Fruit fly (Drosophila melanogaster) whole organism: ENCODE results near the gene Hpd.

Source experiments
- CG8478 ChIP-seq: fragments of >200 bp; optimal IDR thresholded peaks from 2 replicates; lab custom pipeline; 2018; ENCODE audit warnings: inconsistent platforms
- Dll ChIP-seq: fragments of >200 bp; optimal IDR thresholded peaks from 2 replicates; lab custom pipeline; 2017
- EcR ChIP-seq, 2 experiments: fragments of >200 bp; optimal IDR thresholded peaks; 2 replicates each; lab custom pipeline; 2017; ENCODE audit warnings: missing biosample characterization in 2 of 2, missing genetic modification characterization in 2 of 2, missing genetic modification reagents in 2 of 2
- pan ChIP-seq: fragments of >200 bp; optimal IDR thresholded peaks from 2 replicates; lab custom pipeline; 2017
- psq ChIP-seq: fragments of >200 bp; optimal IDR thresholded peaks from 2 replicates; lab custom pipeline; 2017
- usp ChIP-seq: fragments of >200 bp; optimal IDR thresholded peaks from 2 replicates; lab custom pipeline; 2017; ENCODE audit warnings: missing biosample characterization, missing genetic modification characterization, mixed read lengths

The Hpd gene

DNA sequence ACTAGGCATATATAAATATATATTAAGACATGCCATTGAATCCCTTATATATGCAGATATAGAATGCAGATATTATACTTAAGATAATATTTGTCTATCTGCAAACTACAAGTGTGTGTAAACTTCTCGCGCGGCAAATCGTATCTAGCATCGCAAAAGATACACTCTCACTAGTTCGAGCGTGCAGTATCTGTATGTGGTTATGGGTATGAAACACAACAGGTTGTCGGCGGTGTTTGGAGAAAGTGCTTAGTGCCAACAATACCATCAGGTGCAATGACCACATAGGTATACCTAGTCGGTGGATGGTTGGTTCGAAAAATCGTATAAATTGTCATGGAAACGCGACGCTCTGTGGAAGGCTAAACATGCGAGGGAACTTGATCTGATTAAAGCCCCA is 35.2 kb downstream of the Hpd start:
- TF ChIP-seq usp (GFP tag; lab: Kevin White, UChicago) = no peak
- TF ChIP-seq pan = no peak
- no peak for TF ChIP-seq Dll (lab: Kevin White, UChicago)
- peak in 1 of 2 experiments; percentile 35 for TF ChIP-seq EcR (GFP tag; optimal IDR thresholded peaks at IDR 0.05; lab: Kevin White, UChicago)
- TF ChIP-seq CG8478 (lab: Kevin White, UChicago) = no peak
- TF ChIP-seq psq = no peak

DNA sequence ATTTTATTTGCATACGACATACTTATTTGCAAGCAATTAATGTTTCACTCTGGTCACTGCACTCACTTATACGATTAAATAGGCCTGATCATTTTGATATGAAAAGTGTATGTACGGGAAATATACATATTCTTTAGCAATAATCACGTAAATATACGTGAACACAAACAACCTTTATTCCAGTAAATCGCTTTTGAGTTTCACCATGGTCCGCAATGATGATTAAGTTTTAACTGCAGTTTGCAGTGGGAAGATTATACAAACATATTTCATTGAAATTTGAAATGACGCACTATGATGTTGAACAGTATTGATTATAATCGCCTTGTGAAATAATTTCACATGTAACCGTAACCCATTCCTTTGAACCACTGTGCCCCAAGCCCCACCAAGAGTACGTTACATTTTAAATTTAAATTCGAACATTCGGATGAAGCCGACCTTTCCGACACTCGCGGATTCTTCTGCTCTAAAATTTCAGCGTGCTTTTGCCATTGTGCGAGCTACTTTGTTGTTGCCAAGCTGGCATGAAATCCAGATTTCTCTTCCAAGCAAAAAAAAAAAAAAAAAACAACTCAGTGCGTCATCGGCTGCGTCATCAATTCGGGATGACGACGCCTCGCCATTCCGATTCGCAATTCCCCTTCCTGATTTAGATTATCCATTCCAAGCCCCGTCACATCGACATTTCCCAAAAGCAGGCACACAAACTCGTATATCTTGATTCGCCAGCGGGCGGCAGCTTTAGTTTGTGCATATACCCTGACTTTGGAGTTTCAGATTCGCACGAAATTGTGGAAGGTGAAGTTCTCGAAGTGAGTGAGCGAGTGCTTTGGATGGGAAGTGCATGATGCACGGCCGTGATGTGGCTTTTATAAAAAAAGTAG is 35.9 kb downstream of the Hpd start:
- TF ChIP-seq Dll (lab: Kevin White, UChicago) = no peak
- TF ChIP-seq CG8478 (lab: Kevin White, UChicago) = no peak
- TF ChIP-seq usp (GFP tag; lab: Kevin White, UChicago) = no peak
- no peak for TF ChIP-seq psq
- TF ChIP-seq EcR (GFP tag; optimal IDR thresholded peaks at IDR 0.05; lab: Kevin White, UChicago) = no peak

DNA sequence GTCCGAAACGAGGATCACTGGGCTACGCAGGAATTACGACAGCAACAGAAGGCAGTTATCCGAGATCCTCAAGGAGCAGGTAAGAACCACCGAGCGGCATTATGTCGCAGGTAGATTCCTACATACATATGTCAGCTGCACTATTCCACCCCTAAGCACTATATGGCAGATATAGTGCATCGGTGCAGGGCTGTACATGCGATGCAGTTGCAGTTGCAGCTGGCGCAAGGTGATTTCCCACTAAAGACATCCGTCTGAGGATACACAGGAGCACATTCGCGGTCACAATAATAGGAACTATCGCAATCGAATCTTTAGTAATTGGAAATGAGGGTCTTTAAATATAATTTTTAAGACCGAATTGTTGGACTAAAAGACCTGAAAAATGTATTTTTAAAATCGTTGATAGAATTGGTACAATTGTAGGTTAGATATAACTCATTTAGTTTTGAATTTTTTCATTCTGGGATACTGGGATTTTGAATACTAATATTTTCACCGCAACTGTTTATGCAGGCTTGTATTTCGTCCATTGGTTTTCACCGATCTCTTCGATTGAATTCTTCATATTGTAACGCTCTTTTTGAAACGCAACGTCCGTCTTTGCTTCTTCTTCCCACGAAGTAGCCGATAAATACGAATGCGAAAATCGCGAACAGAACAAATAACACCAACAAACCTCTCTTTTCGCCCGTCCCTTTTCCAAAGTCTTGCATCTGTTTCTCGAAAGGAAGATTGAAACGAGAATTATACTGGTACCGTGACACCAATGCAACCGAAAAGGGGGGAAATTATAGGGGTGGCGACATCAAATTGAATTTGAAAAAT is 36.8 kb downstream of the Hpd start:
- TF ChIP-seq psq = no peak
- no peak for TF ChIP-seq usp (GFP tag; lab: Kevin White, UChicago)

DNA sequence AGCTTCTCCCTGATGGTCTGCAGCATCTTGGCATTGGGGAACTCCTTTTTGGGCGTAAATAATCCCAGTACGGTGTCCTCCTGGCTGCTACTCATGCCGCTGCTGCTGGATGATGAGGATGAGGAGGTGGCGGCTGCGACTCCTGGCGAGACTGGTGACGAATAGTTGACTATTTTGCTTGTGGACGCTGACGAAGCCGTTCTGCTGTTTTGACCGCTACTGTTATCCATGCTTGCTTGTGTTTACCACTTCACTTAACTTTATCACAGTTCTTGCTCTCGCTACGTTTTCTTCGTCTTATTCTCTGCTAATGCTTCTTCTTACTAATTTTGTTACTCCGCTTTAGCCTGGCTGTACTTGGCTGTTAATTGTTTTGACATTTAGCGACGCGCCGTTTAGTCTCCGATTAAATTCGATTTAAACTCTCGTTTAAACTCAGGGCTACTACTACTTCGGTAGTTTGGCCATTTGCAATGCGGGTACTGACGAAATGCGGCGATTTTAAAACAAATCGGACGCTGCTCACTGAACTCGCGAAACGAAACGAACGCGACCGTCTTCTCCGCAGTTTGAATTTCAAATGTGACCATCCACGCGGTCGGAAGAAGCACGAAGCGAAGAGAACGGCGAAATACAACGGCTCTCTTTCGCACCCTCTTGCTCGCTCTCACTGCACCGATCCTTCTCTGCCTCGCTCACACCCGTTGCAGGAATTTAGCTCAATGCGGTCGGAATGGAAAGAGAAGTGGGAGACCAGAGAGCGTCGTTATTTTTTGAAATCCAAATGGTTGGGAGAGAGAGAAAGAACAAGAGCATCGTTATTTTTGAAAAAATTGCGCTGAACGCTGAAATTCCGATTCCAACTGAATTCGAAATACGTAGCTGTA is 38.4 kb downstream of the Hpd start, which contains the start of gene trbl:
trbl (minus strand) TSS at position 584 of the 887 bp plus-strand sequence.
- peak; percentile 27 for TF ChIP-seq CG8478 (lab: Kevin White, UChicago)
- TF ChIP-seq usp (GFP tag; lab: Kevin White, UChicago) = no peak
- TF ChIP-seq EcR (GFP tag; optimal IDR thresholded peaks at IDR 0.05; lab: Kevin White, UChicago) = no peak
- TF ChIP-seq pan = no peak
- TF ChIP-seq psq = peak; percentile 5
- TF ChIP-seq Dll (lab: Kevin White, UChicago) = no peak

DNA sequence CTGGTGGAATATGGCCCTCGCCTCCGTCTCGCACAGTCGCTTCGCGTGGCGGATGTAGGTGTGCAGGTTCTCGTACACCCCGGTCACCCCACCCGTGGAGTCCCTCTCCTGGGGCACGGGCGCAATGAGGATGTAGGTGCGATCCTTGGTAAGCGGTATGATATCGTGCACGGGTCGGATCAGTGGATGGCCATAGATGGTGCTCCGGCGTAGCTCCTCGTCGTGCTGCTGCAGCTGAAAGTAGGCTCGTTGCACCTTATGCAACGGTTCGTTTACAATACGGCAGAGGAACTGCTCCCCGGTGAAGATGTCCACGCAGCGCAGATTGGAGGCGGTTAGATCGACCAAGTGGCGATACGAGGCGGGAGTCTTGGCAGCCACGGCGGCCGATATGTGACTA is 39.2 kb downstream of the Hpd start:
- TF ChIP-seq CG8478 (lab: Kevin White, UChicago) = no peak
- no peak for TF ChIP-seq psq
- TF ChIP-seq Dll (lab: Kevin White, UChicago) = no peak
- no peak for TF ChIP-seq pan
- no peak for TF ChIP-seq usp (GFP tag; lab: Kevin White, UChicago)
- no peak for TF ChIP-seq EcR (GFP tag; optimal IDR thresholded peaks at IDR 0.05; lab: Kevin White, UChicago)

DNA sequence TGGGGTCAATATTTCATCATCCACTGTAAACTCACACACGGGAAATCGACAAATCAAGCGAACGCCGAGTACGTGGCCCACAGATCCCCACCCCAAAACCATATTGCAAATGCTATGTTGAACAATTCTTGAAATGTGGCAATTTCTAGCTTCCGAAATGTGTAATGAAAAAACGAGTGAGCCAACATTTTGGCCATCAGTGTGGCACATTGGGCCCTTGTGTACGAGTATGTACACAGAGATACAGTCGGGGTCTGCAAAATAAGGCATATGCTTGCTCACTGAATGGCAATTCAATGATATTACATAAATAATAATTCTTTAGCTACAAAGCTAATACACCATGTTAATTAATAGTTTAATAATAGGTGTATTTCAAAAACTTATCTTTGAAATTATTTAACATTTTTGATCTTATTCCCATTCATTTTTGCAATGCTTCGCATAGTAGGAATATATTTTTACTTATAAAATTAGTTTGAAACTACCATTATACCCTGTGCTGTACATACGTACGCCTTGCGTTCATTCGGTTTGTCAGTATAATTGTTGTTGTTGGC is 40.0 kb downstream of the Hpd start:
- TF ChIP-seq psq (no peak), CG8478 (lab: Kevin White, UChicago) (no peak), EcR (GFP tag; optimal IDR thresholded peaks at IDR 0.05; lab: Kevin White, UChicago) (no peak), pan (no peak), usp (GFP tag; lab: Kevin White, UChicago) (no peak), Dll (lab: Kevin White, UChicago) (no peak)

DNA sequence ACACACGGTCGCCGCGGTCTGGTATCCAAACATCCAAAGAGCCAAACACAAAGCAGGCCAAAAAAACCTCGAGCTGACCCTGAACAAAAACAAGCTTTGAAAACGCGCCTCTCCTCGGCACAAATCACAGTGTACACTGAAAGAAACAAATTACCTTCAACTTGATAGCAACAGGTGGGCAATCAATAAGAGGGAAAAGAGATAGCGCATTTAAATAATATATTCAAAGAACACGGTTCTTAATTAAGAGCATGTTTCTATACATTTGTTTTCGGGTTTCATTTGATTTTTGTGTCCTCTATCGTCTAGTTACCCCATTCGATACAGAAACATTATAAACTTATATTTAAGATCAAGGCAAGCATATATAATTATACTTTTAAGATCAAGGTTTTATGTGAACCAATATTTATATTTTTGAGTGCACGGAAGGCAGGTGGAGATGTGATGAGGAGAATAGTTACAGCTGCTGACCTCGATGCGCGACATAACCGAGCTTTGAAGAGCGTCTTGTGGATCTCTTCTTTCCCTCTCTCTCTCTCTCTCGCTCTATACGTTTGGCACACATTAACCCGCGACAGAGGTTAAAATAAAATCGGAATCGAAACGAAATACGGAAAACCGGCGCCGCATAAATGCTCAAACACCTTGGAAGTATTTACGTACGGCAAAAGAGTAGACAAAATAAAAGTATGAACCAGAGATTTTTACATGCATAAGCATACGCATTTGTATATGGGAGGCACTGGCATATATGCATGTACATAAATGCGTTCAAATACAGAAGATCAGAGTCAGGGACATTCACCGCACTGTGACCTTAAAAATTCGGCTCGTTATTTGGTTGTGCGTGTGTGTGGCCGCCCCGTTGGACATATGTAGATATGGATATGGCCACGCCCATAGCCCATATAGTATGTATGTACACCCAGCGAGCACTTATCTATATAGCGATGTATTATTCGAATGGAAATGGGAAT is 41.1 kb downstream of the Hpd start:
- TF ChIP-seq CG8478 (lab: Kevin White, UChicago) (no peak), usp (GFP tag; lab: Kevin White, UChicago) (no peak), Dll (lab: Kevin White, UChicago) (no peak), psq (no peak), EcR (GFP tag; optimal IDR thresholded peaks at IDR 0.05; lab: Kevin White, UChicago) (no peak)

DNA sequence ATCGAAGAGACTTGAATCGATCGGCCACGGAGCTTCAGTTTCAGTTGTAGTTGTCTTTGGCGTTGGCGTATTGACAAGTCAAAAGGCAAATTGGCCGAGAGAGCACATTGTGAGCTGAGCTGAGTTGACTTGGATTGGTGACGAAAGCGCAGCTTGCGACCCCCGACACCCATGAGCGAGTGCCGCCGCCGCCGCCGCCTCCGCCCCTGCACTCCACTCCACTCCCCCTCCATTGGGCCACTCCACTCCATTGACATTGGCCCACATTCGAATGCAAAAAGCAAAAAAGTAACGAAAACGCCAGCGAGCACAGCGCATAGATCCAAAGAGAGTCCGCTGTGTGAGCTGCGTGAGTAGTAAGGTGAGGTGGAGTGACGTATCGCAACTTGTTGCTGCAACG is 41.9 kb downstream of the Hpd start:
- no peak for TF ChIP-seq pan
- no peak for TF ChIP-seq EcR (GFP tag; optimal IDR thresholded peaks at IDR 0.05; lab: Kevin White, UChicago)
- TF ChIP-seq CG8478 (lab: Kevin White, UChicago) = no peak
- TF ChIP-seq psq = no peak
- no peak for TF ChIP-seq Dll (lab: Kevin White, UChicago)
- TF ChIP-seq usp (GFP tag; lab: Kevin White, UChicago) = no peak

DNA sequence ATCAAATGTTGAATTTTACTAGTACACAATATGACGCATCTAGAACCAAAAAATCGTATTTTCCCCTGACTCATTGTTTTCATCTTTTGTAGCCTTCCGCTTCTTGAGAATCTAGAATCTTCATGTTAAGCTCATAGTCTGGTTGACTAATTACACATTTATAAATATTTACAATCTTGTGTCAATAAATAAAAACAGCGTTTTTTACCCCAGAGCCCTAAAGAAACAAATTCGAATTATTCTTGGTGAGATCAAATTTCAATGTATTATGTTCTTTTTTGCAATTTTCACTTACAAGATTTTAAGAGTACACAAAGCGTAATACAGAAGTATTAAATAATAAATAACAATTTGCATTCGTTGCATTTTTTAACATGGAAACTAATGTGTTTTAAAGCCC is 43.6 kb downstream of the Hpd start:
- TF ChIP-seq psq (no peak), usp (GFP tag; lab: Kevin White, UChicago) (no peak), pan (no peak), EcR (GFP tag; optimal IDR thresholded peaks at IDR 0.05; lab: Kevin White, UChicago) (no peak), CG8478 (lab: Kevin White, UChicago) (no peak), Dll (lab: Kevin White, UChicago) (no peak)
